Worm (Caenorhabditis elegans): ENCODE results near the gene F59B10.5.

ce11 chrII:10482899-10483298, 40.6 kb downstream of the F59B10.5 start:
- TF ChIP-seq fkh-2 (tag; optimal IDR thresholded peaks at IDR 0.05) (no peak), sea-2 (GFP tag; optimal IDR thresholded peaks at IDR 0.05) (no peak), snpc-4 (tag; optimal IDR thresholded peaks at IDR 0.05) (no peak), ama-1 (optimal IDR thresholded peaks at IDR 0.05) (no peak), skn-1 (tag; optimal IDR thresholded peaks at IDR 0.05) (no peak), ztf-11 (tag; optimal IDR thresholded peaks at IDR 0.05) (no peak), nhr-25 (tag; optimal IDR thresholded peaks at IDR 0.05) (no peak), zag-1 (tag; optimal IDR thresholded peaks at IDR 0.05) (no peak), nfya-1 (tag; optimal IDR thresholded peaks at IDR 0.05; ENCODE audit: insufficient read depth) (no peak), pha-4 (tag; optimal IDR thresholded peaks at IDR 0.05) (no peak), fos-1 (tag; optimal IDR thresholded peaks at IDR 0.05) (no peak)

All from whole organism, L3 larva.